Worm (Caenorhabditis elegans) whole organism, early embryonic: ENCODE measurements around the gene T20D4.19.
"Not testable (repeated sequence)": the region's sequence is repeated elsewhere in the genome, so short reads cannot be mapped to it uniquely, and the experiment has no call there.

Experiments used
- B0310.2 ChIP-seq: sonication (generic microtip); optimal IDR thresholded peaks from 2 replicates; lab custom pipeline; 2016; ENCODE audit warnings: mild to moderate bottlenecking, missing genetic modification characterization, missing compliant biosample characterization
- F13C5.2 ChIP-seq: sonication (generic microtip); optimal IDR thresholded peaks from 2 replicates; lab custom pipeline; 2017; ENCODE audit warnings: mild to moderate bottlenecking, missing genetic modification characterization, inconsistent platforms, missing compliant biosample characterization
- aly-1 ChIP-seq: sonication (generic microtip); optimal IDR thresholded peaks from 2 replicates; lab custom pipeline; 2016; ENCODE audit warnings: missing genetic modification characterization, missing compliant biosample characterization
- ama-1 ChIP-seq: fragments of 150-350 bp; optimal IDR thresholded peaks from 2 replicates; lab custom pipeline; 2014
- ceh-13 ChIP-seq: fragments of 200-800 bp; sonication (Bioruptor generic); optimal IDR thresholded peaks from 2 replicates; lab custom pipeline; 2018; ENCODE audit warnings: mild to moderate bottlenecking, missing genetic modification characterization, missing compliant biosample characterization
- ceh-36 ChIP-seq: sonication (generic microtip); optimal IDR thresholded peaks from 2 replicates; lab custom pipeline; 2016; ENCODE audit warnings: missing genetic modification characterization, inconsistent platforms, missing compliant biosample characterization
- ets-7 ChIP-seq: sonication (generic microtip); optimal IDR thresholded peaks from 2 replicates; lab custom pipeline; 2016; ENCODE audit warnings: missing genotype, missing genetic modification characterization, missing compliant biosample characterization
- flt-1 ChIP-seq: fragments of 200-800 bp; sonication (Bioruptor generic); IDR thresholded peaks from 2 replicates; pipeline ENCODE4 v1.3.6; 2022; ENCODE audit warnings: missing genetic modification characterization, missing compliant biosample characterization
- hmbx-1 ChIP-seq: sonication (generic microtip); optimal IDR thresholded peaks from 2 replicates; lab custom pipeline; 2016; ENCODE audit warnings: mild to moderate bottlenecking, missing genetic modification characterization, missing compliant biosample characterization
- hmg-4 ChIP-seq: fragments of 200-800 bp; sonication (Bioruptor generic); optimal IDR thresholded peaks from 2 replicates; lab custom pipeline; 2018; ENCODE audit warnings: mild to moderate bottlenecking, missing genetic modification characterization, missing compliant biosample characterization
- hnd-1 ChIP-seq: sonication (generic microtip); optimal IDR thresholded peaks from 2 replicates; lab custom pipeline; 2016; ENCODE audit warnings: missing genetic modification characterization, missing compliant biosample characterization
- pes-1 ChIP-seq: fragments of 200-800 bp; sonication (Bioruptor generic); IDR thresholded peaks from 2 replicates; pipeline ENCODE4 v1.3.6; 2022; ENCODE audit warnings: missing genetic modification reagents, missing genetic modification characterization, missing compliant biosample characterization
- scrt-1 ChIP-seq: fragments of 200-800 bp; sonication (Bioruptor generic); IDR thresholded peaks from 2 replicates; pipeline ENCODE4 v1.3.6; 2022; ENCODE audit warnings: missing genetic modification characterization, missing compliant biosample characterization
- sea-1 ChIP-seq: fragments of 200-800 bp; sonication (Bioruptor generic); conservative IDR thresholded peaks from 2 replicates; pipeline ENCODE4 v1.3.6; 2022; ENCODE audit warnings: missing genetic modification characterization, missing compliant biosample characterization
- tbx-11 ChIP-seq: fragments of 200-800 bp; sonication (Bioruptor generic); IDR thresholded peaks from 2 replicates; pipeline ENCODE4 v1.3.6; 2022; ENCODE audit warnings: missing genetic modification characterization, missing compliant biosample characterization
- tbx-37 ChIP-seq: fragments of 200-800 bp; sonication (Bioruptor generic); conservative IDR thresholded peaks from 2 replicates; pipeline ENCODE4 v1.3.6; 2022; ENCODE audit warnings: missing genetic modification reagents, missing genetic modification characterization, missing compliant biosample characterization
- tra-4 ChIP-seq: sonication (generic microtip); optimal IDR thresholded peaks from 2 replicates; lab custom pipeline; 2017; ENCODE audit warnings: missing genetic modification characterization, missing compliant biosample characterization

Gene T20D4.19

ce11 chrV:3413010-3413409, 18.4 kb downstream of the T20D4.19 start, which contains the start of gene txt-11:
Gene txt-11 (plus strand): TSS chrV:3413310.
- TF ChIP-seq ama-1 (lab: Kevin White, UChicago) (no peak), pes-1 (GFP tag; lab: Robert Waterston, UW) (no peak), tbx-37 (GFP tag; lab: Robert Waterston, UW) (no peak), sea-1 (GFP tag; lab: Robert Waterston, UW) (no peak), B0310.2 (tag; lab: Kevin White, UChicago) (no peak), ets-7 (no peak), F13C5.2 (no peak), ceh-13 (no peak), hmbx-1 (no peak), hmg-4 (GFP tag; lab: Kevin White, UChicago) (no peak), flt-1 (GFP tag; lab: Robert Waterston, UW) (no peak), tbx-11 (no peak), ceh-36 (tag; lab: Kevin White, UChicago) (no peak)

- TF ChIP-seq hnd-1 (tag; lab: Kevin White, UChicago): no peak
- TF ChIP-seq ets-7: no peak
- no peak for TF ChIP-seq ceh-13
- no peak for TF ChIP-seq tbx-11
- TF ChIP-seq tbx-37 (GFP tag; lab: Robert Waterston, UW): no peak
- TF ChIP-seq ceh-36 (tag; lab: Kevin White, UChicago): no peak
- no peak for TF ChIP-seq pes-1 (GFP tag; lab: Robert Waterston, UW)
- TF ChIP-seq aly-1 (tag; lab: Kevin White, UChicago): no peak
- TF ChIP-seq scrt-1: no peak
- TF ChIP-seq hmbx-1: no peak
- TF ChIP-seq F13C5.2: no peak
- no peak for TF ChIP-seq hmg-4 (GFP tag; lab: Kevin White, UChicago)
- no peak for TF ChIP-seq tra-4 (tag; lab: Kevin White, UChicago)
- TF ChIP-seq B0310.2 (tag; lab: Kevin White, UChicago): no peak
- no peak for TF ChIP-seq flt-1 (GFP tag; lab: Robert Waterston, UW)
- no peak for TF ChIP-seq sea-1 (GFP tag; lab: Robert Waterston, UW)
- TF ChIP-seq ama-1 (lab: Kevin White, UChicago): no peak
These were observed 21.3 kb downstream of the T20D4.19 start, which contains the start of gene arrd-22 for ce11 chrV:3410098-3410570. Gene arrd-22 (plus strand): TSS chrV:3410520.

ce11 chrV:3409498-3409897, 21.9 kb downstream of the T20D4.19 start:
- no peak for TF ChIP-seq hnd-1 (tag; lab: Kevin White, UChicago)
- no peak for TF ChIP-seq B0310.2 (tag; lab: Kevin White, UChicago)
- no peak for TF ChIP-seq tra-4 (tag; lab: Kevin White, UChicago)
- no peak for TF ChIP-seq F13C5.2
- no peak for TF ChIP-seq ceh-13
- TF ChIP-seq hmg-4 (GFP tag; lab: Kevin White, UChicago): no peak
- TF ChIP-seq tbx-11: no peak
- TF ChIP-seq aly-1 (tag; lab: Kevin White, UChicago): no peak
- no peak for TF ChIP-seq tbx-37 (GFP tag; lab: Robert Waterston, UW)
- no peak for TF ChIP-seq ceh-36 (tag; lab: Kevin White, UChicago)
- TF ChIP-seq pes-1 (GFP tag; lab: Robert Waterston, UW): no peak
- TF ChIP-seq flt-1 (GFP tag; lab: Robert Waterston, UW): no peak
- no peak for TF ChIP-seq hmbx-1
- no peak for TF ChIP-seq scrt-1
- TF ChIP-seq ama-1 (lab: Kevin White, UChicago): no peak
- no peak for TF ChIP-seq ets-7
- no peak for TF ChIP-seq sea-1 (GFP tag; lab: Robert Waterston, UW)

ce11 chrV:3408602-3409001, 22.8 kb downstream of the T20D4.19 start, which contains the start of gene T20D4.7:
Gene T20D4.7 (plus strand): TSS chrV:3408902.
- TF ChIP-seq F13C5.2: no peak
- TF ChIP-seq scrt-1: no peak
- TF ChIP-seq ama-1 (lab: Kevin White, UChicago): no peak
- TF ChIP-seq sea-1 (GFP tag; lab: Robert Waterston, UW): no peak
- TF ChIP-seq hmg-4 (GFP tag; lab: Kevin White, UChicago): no peak
- TF ChIP-seq ceh-13: no peak
- TF ChIP-seq B0310.2 (tag; lab: Kevin White, UChicago): no peak
- TF ChIP-seq tbx-37 (GFP tag; lab: Robert Waterston, UW): no peak
- TF ChIP-seq pes-1 (GFP tag; lab: Robert Waterston, UW): no peak
- TF ChIP-seq hmbx-1: no peak
- no peak for TF ChIP-seq flt-1 (GFP tag; lab: Robert Waterston, UW)
- TF ChIP-seq tra-4 (tag; lab: Kevin White, UChicago): no peak
- no peak for TF ChIP-seq ets-7
- TF ChIP-seq tbx-11: no peak
- no peak for TF ChIP-seq ceh-36 (tag; lab: Kevin White, UChicago)
- no peak for TF ChIP-seq aly-1 (tag; lab: Kevin White, UChicago)
- TF ChIP-seq hnd-1 (tag; lab: Kevin White, UChicago): no peak

- TF ChIP-seq B0310.2 (tag; lab: Kevin White, UChicago); sea-1 (GFP tag; lab: Robert Waterston, UW); hnd-1 (tag; lab: Kevin White, UChicago): not testable (repeated sequence)
These were observed 31.5 kb downstream of the T20D4.19 start, which contains the start of gene T20D4.10 for ce11 chrV:3399952-3400351. Gene T20D4.10 (plus strand): TSS chrV:3400252.

- TF ChIP-seq F13C5.2 (no peak), ceh-13 (no peak), scrt-1 (no peak), hmg-4 (GFP tag; lab: Kevin White, UChicago) (no peak), tra-4 (tag; lab: Kevin White, UChicago) (no peak), aly-1 (tag; lab: Kevin White, UChicago) (no peak), hmbx-1 (no peak), tbx-11 (no peak), flt-1 (GFP tag; lab: Robert Waterston, UW) (no peak), ceh-36 (tag; lab: Kevin White, UChicago) (no peak), pes-1 (GFP tag; lab: Robert Waterston, UW) (no peak)
These were observed 33.1 kb downstream of the T20D4.19 start, which contains the start of gene T20D4.11 for ce11 chrV:3398314-3398713. Gene T20D4.11 (plus strand): TSS chrV:3398690.

- not testable (repeated sequence) for TF ChIP-seq flt-1 (GFP tag; lab: Robert Waterston, UW); tra-4 (tag; lab: Kevin White, UChicago); hnd-1 (tag; lab: Kevin White, UChicago)
These were observed 34.7 kb downstream of the T20D4.19 start, which contains the start of gene T20D4.12 for ce11 chrV:3396765-3397164. Gene T20D4.12 (plus strand): TSS chrV:3397065.
